Fruit fly (Drosophila melanogaster) whole organism, embryonic: ENCODE measurements around the gene RNF220.
A peak's percentile ranks its signal among the peaks of the same experiment; 100 is the strongest.

ENCODE experiments used
- CG10267 ChIP-seq: fragments of 200-800 bp; sonication (Bioruptor generic); optimal IDR thresholded peaks from 2 replicates; lab custom pipeline; 2018; ENCODE audit warnings: missing biosample characterization, mild to moderate bottlenecking, missing genetic modification characterization, moderate library complexity
- CG10565 ChIP-seq: fragments of 200-800 bp; sonication (Bioruptor generic); optimal IDR thresholded peaks from 3 replicates; lab custom pipeline; 2016; ENCODE audit warnings: missing biosample characterization, mild to moderate bottlenecking, missing genetic modification characterization
- CG12219 ChIP-seq: fragments of 200-800 bp; sonication (Bioruptor generic); optimal IDR thresholded peaks from 3 replicates; lab custom pipeline; 2018; ENCODE audit warnings: missing biosample characterization, mild to moderate bottlenecking, missing genetic modification characterization
- CG12659 ChIP-seq: fragments of 200-800 bp; sonication (Bioruptor generic); optimal IDR thresholded peaks from 3 replicates; lab custom pipeline; 2017; ENCODE audit warnings: mild to moderate bottlenecking, missing biosample characterization, missing genetic modification reagents, missing genetic modification characterization
- CG13424 ChIP-seq: fragments of 200-800 bp; sonication (Bioruptor generic); optimal IDR thresholded peaks from 2 replicates; lab custom pipeline; 2019; ENCODE audit warnings: missing biosample characterization, mild to moderate bottlenecking, missing genetic modification characterization, moderate library complexity
- CG15601 ChIP-seq: fragments of 200-800 bp; sonication (Bioruptor generic); optimal IDR thresholded peaks from 3 replicates; lab custom pipeline; 2019; ENCODE audit warnings: missing biosample characterization, mild to moderate bottlenecking, missing genetic modification characterization, moderate library complexity
- CG1603 ChIP-seq: fragments of 200-800 bp; sonication (Bioruptor generic); optimal IDR thresholded peaks from 2 replicates; lab custom pipeline; 2019; ENCODE audit warnings: missing biosample characterization, mild to moderate bottlenecking, missing genetic modification characterization, moderate library complexity
- CG1792 ChIP-seq: fragments of 200-800 bp; sonication (Bioruptor generic); optimal IDR thresholded peaks from 2 replicates; lab custom pipeline; 2016; ENCODE audit warnings: missing biosample characterization, missing genetic modification characterization
- CG18011 ChIP-seq: fragments of 200-800 bp; sonication (Bioruptor generic); optimal IDR thresholded peaks from 2 replicates; lab custom pipeline; 2017; ENCODE audit warnings: missing biosample characterization, missing genetic modification characterization, mild to moderate bottlenecking, moderate library complexity, missing genotype
- CG2199 ChIP-seq: fragments of 200-800 bp; sonication (Bioruptor generic); IDR thresholded peaks from 3 replicates; pipeline ENCODE4 v1.3.6; 2022; ENCODE audit warnings: missing biosample characterization, missing genetic modification characterization
- CG2889 ChIP-seq: fragments of 200-800 bp; sonication (Bioruptor generic); IDR thresholded peaks from 3 replicates; pipeline ENCODE4 v1.3.6; 2022; ENCODE audit warnings: missing biosample characterization, missing genetic modification characterization
- CG32772 ChIP-seq: fragments of 200-800 bp; sonication (Bioruptor generic); IDR thresholded peaks from 2 replicates; pipeline ENCODE4 v1.3.6; 2022; ENCODE audit warnings: missing biosample characterization, missing genetic modification characterization
- CG3838 ChIP-seq: fragments of 200-800 bp; sonication (Bioruptor generic); optimal IDR thresholded peaks from 3 replicates; lab custom pipeline; 2016; ENCODE audit warnings: missing biosample characterization, missing genetic modification characterization
- CG43689 ChIP-seq: fragments of 200-800 bp; sonication (Bioruptor generic); IDR thresholded peaks from 2 replicates; pipeline ENCODE4 v1.3.6; 2022; ENCODE audit warnings: missing biosample characterization, missing genetic modification characterization
- CG6854 ChIP-seq: fragments of 200-800 bp; sonication (Bioruptor generic); optimal IDR thresholded peaks from 3 replicates; lab custom pipeline; 2017; ENCODE audit warnings: missing biosample characterization, mild to moderate bottlenecking, missing genetic modification characterization
- CG8281 ChIP-seq: fragments of 200-800 bp; sonication (Bioruptor generic); optimal IDR thresholded peaks from 2 replicates; lab custom pipeline; 2018; ENCODE audit warnings: missing biosample characterization, mild to moderate bottlenecking, missing genetic modification characterization, moderate library complexity
- CG8290 ChIP-seq, 3 experiments: fragments of 200-800 bp; sonication (Bioruptor generic); optimal IDR thresholded peaks; 2 replicates each; lab custom pipeline; 2016 to 2019; ENCODE audit warnings: missing biosample characterization in 3 of 3, missing genetic modification characterization in 3 of 3, mild to moderate bottlenecking in 2 of 3, moderate library complexity in 1 of 3
- CG9215 ChIP-seq: fragments of 200-800 bp; sonication (Bioruptor generic); IDR thresholded peaks from 2 replicates; pipeline ENCODE4 v1.3.6; 2022; ENCODE audit warnings: missing biosample characterization, missing genetic modification characterization
- CG9727 ChIP-seq: fragments of 200-800 bp; sonication (Bioruptor generic); optimal IDR thresholded peaks from 3 replicates; lab custom pipeline; 2017; ENCODE audit warnings: missing biosample characterization, mild to moderate bottlenecking, missing genetic modification characterization
- D ChIP-seq, 2 experiments: fragments of 200-800 bp in 1 of 2; fragments of >200 bp in 1 of 2; sonication (Bioruptor generic) in 1 of 2; optimal IDR thresholded peaks; 2 replicates in 1 of 2; 3 replicates in 1 of 2; lab custom pipeline; 2017; ENCODE audit warnings: mild to moderate bottlenecking in 1 of 2, missing biosample characterization in 1 of 2, missing genetic modification characterization in 1 of 2, missing genetic modification reagents in 1 of 2
- Drgx ChIP-seq: fragments of 200-800 bp; sonication (Bioruptor generic); IDR thresholded peaks from 2 replicates; pipeline ENCODE4 v1.3.6; 2022; ENCODE audit warnings: missing biosample characterization, missing genetic modification characterization
- E2f2 ChIP-seq: fragments of 200-800 bp; sonication (Bioruptor generic); IDR thresholded peaks from 2 replicates; pipeline ENCODE4 v1.3.6; 2022; ENCODE audit warnings: missing biosample characterization, missing genetic modification characterization
- Gsc ChIP-seq: fragments of 200-800 bp; sonication (Bioruptor generic); IDR thresholded peaks from 2 replicates; pipeline ENCODE4 v1.3.6; 2022; ENCODE audit warnings: missing biosample characterization, missing genetic modification characterization
- HLHmδ ChIP-seq: fragments of 200-800 bp; sonication (Bioruptor generic); optimal IDR thresholded peaks from 2 replicates; lab custom pipeline; 2018; ENCODE audit warnings: missing biosample characterization, mild to moderate bottlenecking, missing genetic modification characterization, moderate library complexity
- MESR4 ChIP-seq: fragments of 200-800 bp; sonication (Bioruptor generic); optimal IDR thresholded peaks from 2 replicates; lab custom pipeline; 2018; ENCODE audit warnings: missing biosample characterization, mild to moderate bottlenecking, missing genetic modification characterization, moderate library complexity
- Mad ChIP-seq: fragments of 200-800 bp; sonication (Bioruptor generic); optimal IDR thresholded peaks from 2 replicates; lab custom pipeline; 2016; ENCODE audit warnings: missing biosample characterization, missing genetic modification characterization
- Mrtf ChIP-seq: fragments of 200-800 bp; sonication (Bioruptor generic); IDR thresholded peaks from 3 replicates; pipeline ENCODE4 v1.3.6; 2022; ENCODE audit warnings: missing biosample characterization, missing genetic modification characterization
- Myb ChIP-seq: fragments of 200-800 bp; sonication (Bioruptor generic); optimal IDR thresholded peaks from 2 replicates; lab custom pipeline; 2016; ENCODE audit warnings: missing biosample characterization, missing genetic modification characterization
- Nf-YC ChIP-seq: fragments of 200-800 bp; optimal IDR thresholded peaks from 3 replicates; lab custom pipeline; 2019; ENCODE audit warnings: missing biosample characterization, mild to moderate bottlenecking, missing genetic modification characterization, moderate library complexity
- Six4 ChIP-seq: fragments of 200-800 bp; sonication (Bioruptor generic); optimal IDR thresholded peaks from 2 replicates; lab custom pipeline; 2016; ENCODE audit warnings: missing biosample characterization, missing genetic modification characterization
- Sry-β ChIP-seq: fragments of 200-800 bp; sonication (Bioruptor generic); optimal IDR thresholded peaks from 2 replicates; lab custom pipeline; 2018; ENCODE audit warnings: missing biosample characterization, mild to moderate bottlenecking, missing genetic modification characterization, moderate library complexity
- ap ChIP-seq: fragments of 200-800 bp; sonication (Bioruptor generic); IDR thresholded peaks from 2 replicates; pipeline ENCODE4 v1.3.6; 2022; ENCODE audit warnings: missing biosample characterization, missing genetic modification characterization
- ase ChIP-seq: fragments of 200-800 bp; sonication (Bioruptor generic); IDR thresholded peaks from 3 replicates; pipeline ENCODE4 v1.3.6; 2022; ENCODE audit warnings: missing biosample characterization, missing genetic modification characterization
- ato ChIP-seq: fragments of 200-800 bp; sonication (Bioruptor generic); IDR thresholded peaks from 2 replicates; pipeline ENCODE4 v1.3.6; 2022; ENCODE audit warnings: missing biosample characterization, missing genetic modification characterization; ENCODE audit not compliant: partially characterized antibody
- bbx ChIP-seq: fragments of 200-800 bp; sonication (Bioruptor generic); IDR thresholded peaks from 2 replicates; pipeline ENCODE4 v1.3.6; 2022; ENCODE audit warnings: missing biosample characterization, missing genetic modification characterization; ENCODE audit not compliant: partially characterized antibody
- bigmax ChIP-seq: fragments of 200-800 bp; sonication (Bioruptor generic); optimal IDR thresholded peaks from 2 replicates; lab custom pipeline; 2018; ENCODE audit warnings: missing biosample characterization, mild to moderate bottlenecking, missing genetic modification characterization
- btn ChIP-seq: fragments of 200-800 bp; sonication (Bioruptor generic); optimal IDR thresholded peaks from 2 replicates; lab custom pipeline; 2016; ENCODE audit warnings: missing biosample characterization, missing genetic modification characterization
- da ChIP-seq: fragments of 200-800 bp; sonication (Bioruptor generic); optimal IDR thresholded peaks from 2 replicates; lab custom pipeline; 2016; ENCODE audit warnings: missing biosample characterization, missing genetic modification characterization
- ken ChIP-seq: fragments of 200-800 bp; sonication (Bioruptor generic); IDR thresholded peaks from 3 replicates; pipeline ENCODE4 v1.3.6; 2022; ENCODE audit warnings: missing biosample characterization, missing genetic modification characterization
- kni ChIP-seq: fragments of 200-800 bp; sonication (Bioruptor generic); optimal IDR thresholded peaks from 3 replicates; lab custom pipeline; 2017; ENCODE audit warnings: mild to moderate bottlenecking, missing biosample characterization, missing genetic modification reagents, missing genetic modification characterization
- p53 ChIP-seq: fragments of 200-800 bp; sonication (Bioruptor generic); optimal IDR thresholded peaks from 2 replicates; lab custom pipeline; 2016; ENCODE audit warnings: missing biosample characterization, missing genetic modification characterization
- ro ChIP-seq: fragments of 200-800 bp; sonication (Bioruptor generic); IDR thresholded peaks from 2 replicates; pipeline ENCODE4 v1.3.6; 2022; ENCODE audit warnings: missing biosample characterization, missing genetic modification characterization
- scrt ChIP-seq: fragments of 200-800 bp; sonication (Bioruptor generic); optimal IDR thresholded peaks from 2 replicates; lab custom pipeline; 2018; ENCODE audit warnings: missing biosample characterization, mild to moderate bottlenecking, missing genetic modification characterization, moderate library complexity
- sim ChIP-seq: fragments of 200-800 bp; sonication (Bioruptor generic); IDR thresholded peaks from 2 replicates; pipeline ENCODE4 v1.3.6; 2022; ENCODE audit warnings: missing biosample characterization, missing genetic modification characterization
- zen2 ChIP-seq: fragments of 200-800 bp; sonication (Bioruptor generic); IDR thresholded peaks from 3 replicates; pipeline ENCODE4 v1.3.6; 2022; ENCODE audit warnings: missing biosample characterization, missing genetic modification characterization; ENCODE audit not compliant: partially characterized antibody
- zfh2 ChIP-seq: fragments of 200-800 bp; sonication (Bioruptor generic); optimal IDR thresholded peaks from 2 replicates; lab custom pipeline; 2016; ENCODE audit warnings: missing biosample characterization, missing genetic modification characterization

Gene RNF220

DNA sequence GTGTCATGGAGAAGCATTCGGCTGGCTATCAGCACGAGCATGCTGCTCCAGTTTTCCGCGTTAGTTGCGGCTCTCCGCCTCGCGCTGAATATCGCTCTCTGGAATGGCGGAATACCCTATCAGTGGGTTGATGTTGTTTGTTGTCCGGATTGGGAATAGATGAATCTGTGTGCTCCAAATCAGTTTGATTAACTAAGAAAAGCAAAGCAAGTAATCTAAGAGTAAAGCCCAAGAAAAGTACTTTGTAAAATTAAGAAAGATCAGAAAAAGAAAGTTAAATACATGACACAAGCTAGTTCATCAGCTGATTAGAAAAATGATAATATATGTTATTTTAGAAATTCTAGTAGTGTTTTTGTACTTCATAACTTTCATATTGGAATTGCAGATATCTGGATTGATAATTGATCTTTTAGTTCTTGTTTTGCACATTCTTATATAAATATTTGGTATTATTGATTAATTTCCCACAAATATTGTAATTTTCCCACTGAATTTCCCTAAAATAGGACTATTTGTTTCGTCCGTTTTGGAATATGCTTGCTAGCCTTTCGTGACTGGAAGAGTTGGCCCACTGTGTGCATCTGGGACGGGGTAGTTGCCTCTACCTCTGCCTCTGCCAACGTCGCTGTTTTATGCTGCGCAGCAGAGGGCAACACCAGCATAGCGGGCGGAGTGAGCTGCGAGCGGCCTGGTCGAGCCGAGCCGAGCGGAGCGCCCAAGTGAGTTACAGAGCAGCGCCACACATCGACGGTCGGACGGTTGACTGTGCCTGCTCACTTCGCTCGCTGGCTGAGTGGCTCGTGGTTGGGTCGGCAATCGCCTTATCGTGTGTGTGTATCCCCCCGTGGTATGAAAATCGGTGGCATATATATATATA lies 27.9 kb upstream of the RNF220 start (continued):
- no peak for TF ChIP-seq CG10565 (GFP tag; lab: Kevin White, UChicago)
- peak; percentile 23 for TF ChIP-seq Mad (GFP tag; lab: Kevin White, UChicago)
- peak; percentile 67 for TF ChIP-seq Six4 (GFP tag; lab: Kevin White, UChicago)
- peak; percentile 58 for TF ChIP-seq zfh2 (GFP tag; lab: Kevin White, UChicago)
- TF ChIP-seq MESR4 (GFP tag; lab: Kevin White, UChicago), result peak; percentile 6
- TF ChIP-seq Gsc (GFP tag; lab: Robert Waterston, UW), result no peak
- TF ChIP-seq scrt (GFP tag; lab: Kevin White, UChicago), result peak; percentile 38
- TF ChIP-seq D (optimal IDR thresholded peaks at IDR 0.05; lab: Kevin White, UChicago), result no peak
- peak; percentile 59 for TF ChIP-seq D (GFP tag; optimal IDR thresholded peaks at IDR 0.05; lab: Kevin White, UChicago)
- no peak for TF ChIP-seq p53
- peak; percentile 73 for TF ChIP-seq CG9727 (GFP tag; lab: Kevin White, UChicago)
- TF ChIP-seq CG15601 (tag; lab: Kevin White, UChicago), result peak; percentile 15
- no peak for TF ChIP-seq CG8290 (GFP tag; optimal IDR thresholded peaks at IDR 0.05; lab: Kevin White, UChicago)
- peak in 1 of 2 experiments; percentile 73 for TF ChIP-seq CG8290 (tag; optimal IDR thresholded peaks at IDR 0.05; lab: Kevin White, UChicago)
- peak; percentile 1 for TF ChIP-seq CG1792 (GFP tag; lab: Kevin White, UChicago)
- 0 out of 3 replicates have a peak, but pooled peaks have one; percentile 5 for TF ChIP-seq zen2 (GFP tag; lab: Robert Waterston, UW)
- TF ChIP-seq CG1603, result peak; percentile 31
- TF ChIP-seq CG3838 (GFP tag; lab: Kevin White, UChicago), result no peak
- peak; percentile 26 for TF ChIP-seq CG6854 (GFP tag; lab: Kevin White, UChicago)
- TF ChIP-seq Myb, result peak; percentile 17
- no peak; the same call in 1 of the 2 replicates for TF ChIP-seq E2f2 (GFP tag; lab: Robert Waterston, UW)
- TF ChIP-seq sim (GFP tag; lab: Robert Waterston, UW), result no peak; the same call in 1 of the 2 replicates
- no peak for TF ChIP-seq da (GFP tag; lab: Kevin White, UChicago)
- TF ChIP-seq CG2199 (GFP tag; lab: Robert Waterston, UW), result peak; percentile 47; the same call in 1 of the 3 replicates
- peak; percentile 5 for TF ChIP-seq CG12219
- TF ChIP-seq CG9215 (GFP tag; lab: Robert Waterston, UW), result peak; percentile 42; the same call in 1 of the 2 replicates
- TF ChIP-seq Nf-YC (tag; lab: Kevin White, UChicago), result peak; percentile 51
- peak; percentile 51 for TF ChIP-seq Drgx (GFP tag; lab: Robert Waterston, UW)
- TF ChIP-seq btn, result no peak
- peak; percentile 39 for TF ChIP-seq CG10267 (tag; lab: Kevin White, UChicago)
- peak; percentile 39 for TF ChIP-seq CG8281 (tag; lab: Kevin White, UChicago)
- peak; percentile 79 for TF ChIP-seq CG13424 (tag; lab: Kevin White, UChicago)
- peak; percentile 27; the same call in 1 of the 2 replicates for TF ChIP-seq CG32772 (GFP tag; lab: Robert Waterston, UW)
- TF ChIP-seq CG12659 (GFP tag; lab: Kevin White, UChicago), result peak; percentile 74
- 0 out of 2 replicates have a peak, but pooled peaks have one; percentile 31 for TF ChIP-seq ato (GFP tag; lab: Robert Waterston, UW)
- TF ChIP-seq HLHmδ (GFP tag; lab: Kevin White, UChicago), result no peak
- peak; percentile 6; the same call in 1 of the 2 replicates for TF ChIP-seq ap
- TF ChIP-seq bbx (GFP tag; lab: Robert Waterston, UW), result peak; percentile 61
- peak; percentile 35; the same call in 2 of the 3 replicates for TF ChIP-seq ase (GFP tag; lab: Robert Waterston, UW)
- TF ChIP-seq kni (GFP tag; lab: Kevin White, UChicago), result no peak
- peak; percentile 70; the same call in 2 of the 3 replicates for TF ChIP-seq ken (GFP tag; lab: Robert Waterston, UW)
- TF ChIP-seq bigmax (GFP tag; lab: Kevin White, UChicago), result peak; percentile 31
- peak; percentile 25 for TF ChIP-seq CG18011 (GFP tag; lab: Kevin White, UChicago)
- TF ChIP-seq Mrtf (GFP tag; lab: Robert Waterston, UW), result peak; percentile 23; the same call in 1 of the 3 replicates
- TF ChIP-seq Sry-β (GFP tag; lab: Kevin White, UChicago), result no peak
- 0 out of 3 replicates have a peak, but pooled peaks have one; percentile 16 for TF ChIP-seq CG2889 (GFP tag; lab: Robert Waterston, UW)
- TF ChIP-seq CG43689 (GFP tag; lab: Robert Waterston, UW), result no peak
- no peak; the same call in 1 of the 2 replicates for TF ChIP-seq ro (GFP tag; lab: Robert Waterston, UW)
